Worm (Caenorhabditis elegans): Measurements from ENCODE around the gene C50E3.5.

The C50E3.5 gene

DNA sequence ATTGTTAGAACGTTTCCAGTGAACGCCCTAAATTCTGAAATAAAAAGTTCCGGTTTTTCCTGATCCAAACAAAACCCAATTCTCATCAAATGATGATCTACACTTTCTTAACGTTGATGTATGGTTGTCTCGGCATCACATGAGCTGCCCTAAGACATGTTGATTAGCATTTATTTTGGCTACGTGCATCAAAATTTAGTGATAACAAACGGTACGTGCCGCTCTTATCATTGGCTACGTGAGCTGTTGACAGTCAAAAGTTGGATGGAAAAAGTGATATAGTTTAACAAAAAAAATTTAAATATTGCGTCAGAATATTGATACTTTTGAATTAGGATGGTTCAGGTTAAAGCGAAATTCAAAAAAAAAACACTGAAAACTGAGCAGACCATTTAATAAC is 39.8 kb upstream of the C50E3.5 start:
- TF ChIP-seq mep-1 (tag; optimal IDR thresholded peaks at IDR 0.05) (no peak), nhr-2 (tag; optimal IDR thresholded peaks at IDR 0.05) (no peak), flh-1 (GFP tag; optimal IDR thresholded peaks at IDR 0.05) (no peak), ham-2 (GFP tag; optimal IDR thresholded peaks at IDR 0.05) (no peak), blmp-1 (tag; optimal IDR thresholded peaks at IDR 0.05) (no peak)

DNA sequence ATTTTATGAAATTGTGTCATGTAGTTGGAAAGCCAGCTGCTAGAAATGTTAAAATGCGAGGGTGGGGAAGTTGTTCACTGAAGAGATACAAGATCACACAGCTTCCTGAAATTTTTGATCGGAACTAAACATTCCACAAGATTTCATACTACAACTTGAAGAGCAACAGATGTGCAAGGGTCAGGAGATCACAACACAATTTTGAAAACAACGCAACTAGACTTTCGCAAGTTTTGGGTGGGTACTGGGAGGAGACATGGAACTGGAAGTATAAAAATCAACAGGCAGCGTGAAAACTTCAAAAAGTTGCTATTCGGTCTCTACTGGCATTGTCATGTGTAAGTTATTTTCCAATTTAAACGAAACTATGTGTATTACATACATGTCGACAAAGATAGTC is 36.0 kb upstream of the C50E3.5 start, which contains the start of gene F19F10.3:
F19F10.3 (plus strand) TSS at position 301 of the 400 bp plus-strand sequence.
- TF ChIP-seq elt-3 (tag; optimal IDR thresholded peaks at IDR 0.05) (no peak), drap-1 (GFP tag; optimal IDR thresholded peaks at IDR 0.05) (no peak)

DNA sequence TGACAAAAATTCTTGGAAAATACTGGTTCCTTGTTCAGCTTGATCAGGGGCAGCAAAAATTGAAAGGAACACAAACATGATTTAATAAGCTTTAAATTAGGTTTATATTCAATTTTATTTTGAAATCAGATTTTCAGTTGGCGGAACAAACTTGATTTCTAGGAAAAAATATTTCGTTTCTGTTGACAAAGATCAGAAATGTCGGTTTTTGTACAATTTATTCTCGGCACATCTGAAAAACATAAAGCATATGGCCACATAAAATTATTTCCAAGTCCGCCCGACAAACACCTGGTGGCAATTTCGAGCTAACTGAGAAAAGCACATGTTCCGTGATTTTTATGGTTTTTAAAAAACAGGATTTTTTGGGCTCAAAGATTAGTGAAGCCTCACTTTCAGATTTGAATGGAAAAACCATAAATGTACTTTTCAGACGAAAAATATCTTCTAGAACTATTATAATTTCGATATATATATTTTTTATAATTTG is 33.9 kb upstream of the C50E3.5 start, which contains the start of gene ttr-10:
ttr-10 (minus strand) TSS at position 51 of the 490 bp plus-strand sequence.
- TF ChIP-seq tbx-8 (GFP tag; optimal IDR thresholded peaks at IDR 0.05) (no peak), ham-2 (GFP tag; optimal IDR thresholded peaks at IDR 0.05) (no peak), nhr-2 (tag; optimal IDR thresholded peaks at IDR 0.05) (no peak), sptf-1 (tag; optimal IDR thresholded peaks at IDR 0.05) (no peak), blmp-1 (tag; optimal IDR thresholded peaks at IDR 0.05) (no peak), lin-13 (tag; optimal IDR thresholded peaks at IDR 0.05) (no peak), ztf-11 (tag; optimal IDR thresholded peaks at IDR 0.05) (no peak), cnd-1 (tag; optimal IDR thresholded peaks at IDR 0.05) (no peak), mep-1 (tag; optimal IDR thresholded peaks at IDR 0.05) (no peak), snpc-4 (tag; optimal IDR thresholded peaks at IDR 0.05) (no peak), bed-3 (GFP tag; optimal IDR thresholded peaks at IDR 0.05) (no peak), nhr-12 (tag; optimal IDR thresholded peaks at IDR 0.05) (no peak), elt-1 (tag; optimal IDR thresholded peaks at IDR 0.05; ENCODE audit: borderline replicate concordance, insufficient read depth) (no peak), ceh-39 (tag; optimal IDR thresholded peaks at IDR 0.05) (no peak), drap-1 (GFP tag; optimal IDR thresholded peaks at IDR 0.05) (no peak), mab-5 (tag; optimal IDR thresholded peaks at IDR 0.05) (no peak), unc-39 (tag; optimal IDR thresholded peaks at IDR 0.05) (no peak), sem-2 (GFP tag; optimal IDR thresholded peaks at IDR 0.05) (no peak), lin-32 (GFP tag; optimal IDR thresholded peaks at IDR 0.05) (no peak), ceh-83 (GFP tag; optimal IDR thresholded peaks at IDR 0.05) (no peak)

DNA sequence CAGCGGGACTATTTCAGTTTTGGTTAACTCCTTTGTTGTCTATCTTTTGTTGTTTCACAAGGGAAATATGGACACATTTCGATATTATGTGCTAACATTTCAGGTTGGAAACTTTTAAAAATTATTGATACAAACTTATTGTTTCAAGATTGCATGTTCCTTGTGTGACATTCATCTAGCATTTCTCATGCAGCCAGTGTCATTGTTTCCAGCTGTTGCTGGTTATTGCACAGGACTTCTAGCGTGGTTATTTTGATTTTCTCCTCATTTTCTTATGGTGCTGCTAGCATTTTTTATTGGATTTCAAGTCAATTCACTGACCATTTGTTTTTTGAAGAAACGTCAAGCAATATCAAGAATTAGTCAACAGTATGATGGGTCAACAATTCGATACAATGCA is 31.9 kb upstream of the C50E3.5 start:
- TF ChIP-seq ceh-83 (GFP tag; optimal IDR thresholded peaks at IDR 0.05) (no peak), lsy-2 (tag; optimal IDR thresholded peaks at IDR 0.05) (no peak), nhr-237 (tag; optimal IDR thresholded peaks at IDR 0.05) (no peak), hlh-1 (tag; optimal IDR thresholded peaks at IDR 0.05) (no peak), blmp-1 (tag; optimal IDR thresholded peaks at IDR 0.05) (no peak), snpc-4 (tag; optimal IDR thresholded peaks at IDR 0.05) (no peak), ceh-43 (GFP tag; optimal IDR thresholded peaks at IDR 0.05) (no peak), nhr-2 (tag; optimal IDR thresholded peaks at IDR 0.05) (no peak), nhr-12 (tag; optimal IDR thresholded peaks at IDR 0.05) (no peak), lin-13 (tag; optimal IDR thresholded peaks at IDR 0.05) (no peak), bed-3 (GFP tag; optimal IDR thresholded peaks at IDR 0.05) (no peak), nhr-28 (tag; optimal IDR thresholded peaks at IDR 0.05) (no peak), lin-32 (GFP tag; optimal IDR thresholded peaks at IDR 0.05) (no peak), sem-2 (GFP tag; optimal IDR thresholded peaks at IDR 0.05) (no peak)

- TF ChIP-seq pha-4 (tag; optimal IDR thresholded peaks at IDR 0.05) (no peak), lsy-2 (tag; optimal IDR thresholded peaks at IDR 0.05) (no peak), hlh-1 (tag; optimal IDR thresholded peaks at IDR 0.05) (no peak), drap-1 (GFP tag; optimal IDR thresholded peaks at IDR 0.05) (no peak), bed-3 (GFP tag; optimal IDR thresholded peaks at IDR 0.05) (no peak), tbx-8 (GFP tag; optimal IDR thresholded peaks at IDR 0.05) (no peak), blmp-1 (tag; optimal IDR thresholded peaks at IDR 0.05) (no peak), nhr-237 (tag; optimal IDR thresholded peaks at IDR 0.05) (no peak)
Observed at ce11 chrV:7558693-7559092, 29.1 kb upstream of the C50E3.5 start, which contains the start of gene ets-7. TSS of gene ets-7 (minus strand) at chrV:7558793.

ce11 chrV:7562947-7563346 is 24.8 kb upstream of the C50E3.5 start, which contains the start of gene F19F10.1:
TSS of gene F19F10.1 (plus strand) at chrV:7563247.
- TF ChIP-seq lsy-2 (tag; optimal IDR thresholded peaks at IDR 0.05) (no peak), mep-1 (tag; optimal IDR thresholded peaks at IDR 0.05) (no peak), lin-32 (GFP tag; optimal IDR thresholded peaks at IDR 0.05) (no peak), sptf-1 (tag; optimal IDR thresholded peaks at IDR 0.05) (no peak), ceh-39 (tag; optimal IDR thresholded peaks at IDR 0.05) (no peak), nhr-237 (tag; optimal IDR thresholded peaks at IDR 0.05) (no peak), bed-3 (GFP tag; optimal IDR thresholded peaks at IDR 0.05) (no peak), mab-5 (tag; optimal IDR thresholded peaks at IDR 0.05) (no peak), zip-8 (tag; optimal IDR thresholded peaks at IDR 0.05) (no peak), lin-13 (tag; optimal IDR thresholded peaks at IDR 0.05) (no peak), nhr-28 (tag; optimal IDR thresholded peaks at IDR 0.05) (no peak), unc-39 (tag; optimal IDR thresholded peaks at IDR 0.05) (no peak), flh-1 (GFP tag; optimal IDR thresholded peaks at IDR 0.05) (no peak), ces-1 (GFP tag; optimal IDR thresholded peaks at IDR 0.05) (no peak), ceh-43 (GFP tag; optimal IDR thresholded peaks at IDR 0.05) (no peak), unc-120 (tag; optimal IDR thresholded peaks at IDR 0.05; ENCODE audit: poor library complexity, severe bottlenecking) (no peak), nhr-76 (tag; optimal IDR thresholded peaks at IDR 0.05) (no peak)

All from whole organism, mixed stage, embryonic.